Worm (Caenorhabditis elegans): ENCODE measurements around the gene nhr-32.

Gene nhr-32

ce11 chrX:13250163-13250562, 1.6 kb upstream of the nhr-32 start (continued):
- TF ChIP-seq php-3 (GFP tag; IDR thresholded peaks at IDR 0.05) (0 out of 2 replicates have a peak, but pooled peaks have one; percentile 44), nhr-48 (tag; optimal IDR thresholded peaks at IDR 0.05) (peak; percentile 39), lin-15B (tag; optimal IDR thresholded peaks at IDR 0.05) (no peak), nhr-42 (GFP tag; IDR thresholded peaks at IDR 0.05) (0 out of 2 replicates have a peak, but pooled peaks have one; percentile 15)

- TF ChIP-seq mdl-1 (tag; optimal IDR thresholded peaks at IDR 0.05) (peak; percentile 85 to 99), spr-1 (tag; optimal IDR thresholded peaks at IDR 0.05) (no peak), hif-1 (tag; optimal IDR thresholded peaks at IDR 0.05) (peak in 1 of 2 experiments; percentile 69), ctbp-1 (GFP tag; IDR thresholded peaks at IDR 0.05) (0 out of 2 replicates have a peak, but pooled peaks have one; percentile 46), lin-1 (GFP tag; IDR thresholded peaks at IDR 0.05) (peak; percentile 70; the same call in 1 of the 2 replicates), daf-16 (GFP tag; optimal IDR thresholded peaks at IDR 0.05) (peak in 1 of 2 experiments; percentile 57), daf-16 (tag; optimal IDR thresholded peaks at IDR 0.05) (peak; percentile 77), aha-1 (tag) (peak; percentile 50), nhr-102 (tag; optimal IDR thresholded peaks at IDR 0.05) (no peak), hmg-1.1 (GFP tag; IDR thresholded peaks at IDR 0.05) (peak; percentile 70), tra-1 (GFP tag; IDR thresholded peaks at IDR 0.05) (0 out of 2 replicates have a peak, but pooled peaks have one; percentile 44), lsy-2 (tag; optimal IDR thresholded peaks at IDR 0.05) (peak; percentile 7 to 55), ztf-7 (tag; optimal IDR thresholded peaks at IDR 0.05) (peak; percentile 35), zfp-3 (GFP tag; conservative IDR thresholded peaks at IDR 0.05) (no peak), nhr-77 (tag; optimal IDR thresholded peaks at IDR 0.05) (peak; percentile 55), dmd-6 (GFP tag; IDR thresholded peaks at IDR 0.05) (peak; percentile 74), rbr-2 (tag; optimal IDR thresholded peaks at IDR 0.05) (peak; percentile 55), mep-1 (tag; optimal IDR thresholded peaks at IDR 0.05) (peak; percentile 81), T26A8.4 (GFP tag; IDR thresholded peaks at IDR 0.05) (peak; percentile 52), madf-9 (GFP tag; conservative IDR thresholded peaks at IDR 0.05) (no peak), nhr-48 (tag; optimal IDR thresholded peaks at IDR 0.05) (peak; percentile 22), arid-1 (GFP tag; conservative IDR thresholded peaks at IDR 0.05) (peak; percentile 44; the same call in 1 of the 2 replicates), nhr-11 (tag; optimal IDR thresholded peaks at IDR 0.05) (peak; percentile 87), hlh-11 (tag; optimal IDR thresholded peaks at IDR 0.05) (peak; percentile 86), unc-62 (GFP tag; optimal IDR thresholded peaks at IDR 0.05 in 1 of 2) (peak in 1 of 2 experiments; percentile 99), unc-62 (tag; optimal IDR thresholded peaks at IDR 0.05) (no peak), pha-4 (GFP tag; IDR thresholded peaks at IDR 0.05) (no peak), pha-4 (tag; optimal IDR thresholded peaks at IDR 0.05) (peak; percentile 49), F49E8.2 (tag; optimal IDR thresholded peaks at IDR 0.05; ENCODE audit: borderline replicate concordance) (no peak), nhr-6 (tag; optimal IDR thresholded peaks at IDR 0.05) (peak; percentile 61), spr-3 (GFP tag; optimal IDR thresholded peaks at IDR 0.05) (no peak), ZK546.5 (tag; optimal IDR thresholded peaks at IDR 0.05) (no peak), nhr-10 (tag; optimal IDR thresholded peaks at IDR 0.05) (peak; percentile 73), nhr-28 (tag; optimal IDR thresholded peaks at IDR 0.05) (peak; percentile 74), mxl-3 (GFP tag; optimal IDR thresholded peaks at IDR 0.05) (peak; percentile 86), hlh-30 (tag; optimal IDR thresholded peaks at IDR 0.05; ENCODE audit: insufficient read depth) (peak; percentile 93), mes-2 (tag; optimal IDR thresholded peaks at IDR 0.05; ENCODE audit: poor library complexity, severe bottlenecking) (peak; percentile 68), duxl-1 (tag; optimal IDR thresholded peaks at IDR 0.05; ENCODE audit: poor library complexity) (no peak), dve-1 (tag; optimal IDR thresholded peaks at IDR 0.05; ENCODE audit: insufficient read depth) (peak; percentile 35)
These were observed 365 bp upstream of the nhr-32 start for ce11 chrX:13251354-13251843.

Measured in whole organism, L4 larva.